Fruit fly (Drosophila melanogaster) whole organism, wandering third instar larva: Measurements from ENCODE around the gene Nplp3.

Experiments used
- CG32264 ChIP-seq: fragments of 200-800 bp; sonication (Bioruptor generic); optimal IDR thresholded peaks from 2 replicates; lab custom pipeline; 2016; ENCODE audit warnings: missing biosample characterization, missing genetic modification characterization
- Dif ChIP-seq: fragments of 200-275, 200-300 bp; sonication (Bioruptor generic); optimal IDR thresholded peaks from 2 replicates; lab custom pipeline; 2018; ENCODE audit warnings: missing biosample characterization, missing genetic modification characterization; ENCODE audit not compliant: partially characterized antibody
- Hnf4 ChIP-seq: fragments of 200-800 bp; sonication (Bioruptor generic); optimal IDR thresholded peaks from 2 replicates; lab custom pipeline; 2016; ENCODE audit warnings: missing biosample characterization, mild to moderate bottlenecking, missing genetic modification characterization
- Hr78 ChIP-seq: fragments of >200 bp; optimal IDR thresholded peaks from 2 replicates; lab custom pipeline; 2017; ENCODE audit warnings: missing biosample characterization, missing genetic modification characterization
- OdsH ChIP-seq: fragments of 200-800 bp; sonication (Bioruptor generic); optimal IDR thresholded peaks from 2 replicates; lab custom pipeline; 2016; ENCODE audit warnings: missing biosample characterization, mild to moderate bottlenecking, missing genetic modification characterization
- Rel ChIP-seq, 2 experiments: fragments of 200-800 bp; sonication (Bioruptor generic) in 1 of 2; optimal IDR thresholded peaks; 2 replicates in 1 of 2; 3 replicates in 1 of 2; lab custom pipeline; 2016 to 2019; ENCODE audit warnings: mild to moderate bottlenecking in 2 of 2, missing biosample characterization in 2 of 2, missing genetic modification characterization in 2 of 2, moderate library complexity in 1 of 2
- Sp1 ChIP-seq: fragments of 200-800 bp; sonication (Bioruptor generic); optimal IDR thresholded peaks from 3 replicates; lab custom pipeline; 2019; ENCODE audit warnings: missing biosample characterization, mild to moderate bottlenecking, missing genetic modification characterization, moderate library complexity
- br ChIP-seq: fragments of 200-800 bp; sonication (Bioruptor generic); optimal IDR thresholded peaks from 2 replicates; lab custom pipeline; 2016; ENCODE audit warnings: missing biosample characterization, missing genetic modification characterization
- dsf ChIP-seq: sonication (Bioruptor generic); optimal IDR thresholded peaks from 2 replicates; lab custom pipeline; 2016; ENCODE audit warnings: missing biosample characterization, missing genetic modification characterization, borderline replicate concordance
- fru ChIP-seq: fragments of 200-800 bp; sonication (Bioruptor generic); optimal IDR thresholded peaks from 3 replicates; lab custom pipeline; 2016; ENCODE audit warnings: missing biosample characterization, mild to moderate bottlenecking, missing genetic modification characterization
- h ChIP-seq: fragments of 200-800 bp; sonication (Bioruptor generic); optimal IDR thresholded peaks from 3 replicates; lab custom pipeline; 2016; ENCODE audit warnings: missing biosample characterization, mild to moderate bottlenecking, missing genetic modification characterization
- lola ChIP-seq: fragments of >200 bp; optimal IDR thresholded peaks from 2 replicates; lab custom pipeline; 2017; ENCODE audit warnings: missing biosample characterization, missing genetic modification characterization
- usp ChIP-seq: fragments of >200 bp; optimal IDR thresholded peaks from 2 replicates; lab custom pipeline; 2017; ENCODE audit warnings: missing biosample characterization, missing genetic modification characterization

- TF ChIP-seq dsf, result no peak
- no peak for TF ChIP-seq br (GFP tag; lab: Kevin White, UChicago)
- TF ChIP-seq Sp1 (GFP tag; lab: Kevin White, UChicago), result no peak
- TF ChIP-seq Rel (GFP tag; optimal IDR thresholded peaks at IDR 0.05; lab: Kevin White, UChicago), result no peak
- no peak for TF ChIP-seq Rel (tag; optimal IDR thresholded peaks at IDR 0.05; lab: Kevin White, UChicago)
- TF ChIP-seq OdsH (GFP tag; lab: Kevin White, UChicago), result no peak
- TF ChIP-seq Hr78, result no peak
- TF ChIP-seq Dif (GFP tag; lab: Kevin White, UChicago), result no peak
- TF ChIP-seq h, result no peak
- no peak for TF ChIP-seq lola
- no peak for TF ChIP-seq usp (GFP tag; lab: Kevin White, UChicago)
- TF ChIP-seq CG32264 (GFP tag; lab: Kevin White, UChicago), result no peak
- TF ChIP-seq fru (GFP tag; lab: Kevin White, UChicago), result no peak
- TF ChIP-seq Hnf4 (GFP tag; lab: Kevin White, UChicago), result no peak
These were observed 5.5 kb downstream of the Nplp3 start, which contains the start of gene CG13059 for dm6 chr3L:16323372-16323771.
